Fruit fly (Drosophila melanogaster): Measurements from ENCODE around the gene CG7884.

Gene CG7884

DNA sequence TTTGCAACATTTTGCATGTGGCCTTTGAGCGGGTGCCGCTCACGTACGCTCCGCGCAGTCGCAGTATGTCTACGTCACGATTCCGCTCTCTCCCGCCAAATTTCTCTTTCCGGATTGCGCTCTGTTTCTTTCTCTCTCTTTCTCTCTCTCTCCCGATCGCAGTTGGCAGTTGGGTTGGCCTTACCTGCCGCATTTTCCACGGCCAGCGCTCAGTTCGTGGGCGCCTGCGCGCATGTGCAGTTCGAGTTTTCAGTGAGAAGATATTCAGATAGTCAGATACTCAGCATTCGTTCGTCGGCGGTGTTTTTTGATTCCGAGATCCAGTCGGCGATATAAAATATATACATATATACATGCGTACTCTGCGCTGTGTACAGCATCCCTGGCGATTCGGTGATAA, at the start of gene CG7884 (continued):
- TF ChIP-seq CG5953 (GFP tag; IDR thresholded peaks at IDR 0.05) (no peak), MBD-R2 (GFP tag; IDR thresholded peaks at IDR 0.05) (no peak), CG12236 (GFP tag; optimal IDR thresholded peaks at IDR 0.05) (no peak), Atf3 (GFP tag; optimal IDR thresholded peaks at IDR 0.05) (no peak), ara (GFP tag; IDR thresholded peaks at IDR 0.05) (0 out of 2 replicates have a peak, but pooled peaks have one; percentile 14), Dfd (GFP tag; optimal IDR thresholded peaks at IDR 0.05) (no peak), sima (GFP tag; optimal IDR thresholded peaks at IDR 0.05) (no peak), CG14441 (GFP tag; IDR thresholded peaks at IDR 0.05) (no peak), en (GFP tag; optimal IDR thresholded peaks at IDR 0.05) (no peak), E2f1 (GFP tag; IDR thresholded peaks at IDR 0.05) (peak; percentile 40; the same call in 1 of the 2 replicates), CG9437 (GFP tag; optimal IDR thresholded peaks at IDR 0.05) (no peak), CG2199 (GFP tag; IDR thresholded peaks at IDR 0.05) (0 out of 3 replicates have a peak, but pooled peaks have one; percentile 53), Camta (GFP tag; optimal IDR thresholded peaks at IDR 0.05) (no peak), Gug (GFP tag; IDR thresholded peaks at IDR 0.05) (no peak), Vsx1 (GFP tag; optimal IDR thresholded peaks at IDR 0.05) (no peak), ap (GFP tag; IDR thresholded peaks at IDR 0.05) (no peak), CG32532 (GFP tag; IDR thresholded peaks at IDR 0.05) (no peak), danr (GFP tag; IDR thresholded peaks at IDR 0.05) (no peak), gfzf (GFP tag; optimal IDR thresholded peaks at IDR 0.05) (no peak), hkb (optimal IDR thresholded peaks at IDR 0.05) (no peak), hkb (GFP tag; IDR thresholded peaks at IDR 0.05) (no peak), CG11093 (GFP tag; IDR thresholded peaks at IDR 0.05) (no peak), pan (optimal IDR thresholded peaks at IDR 0.05) (no peak), pan (GFP tag; optimal IDR thresholded peaks at IDR 0.05 in 1 of 2, IDR thresholded peaks at IDR 0.05 in 1 of 2) (no peak), usp (GFP tag; optimal IDR thresholded peaks at IDR 0.05) (no peak), sug (tag; optimal IDR thresholded peaks at IDR 0.05) (no peak), Sry-δ (GFP tag; optimal IDR thresholded peaks at IDR 0.05) (no peak), CG3163 (GFP tag; optimal IDR thresholded peaks at IDR 0.05) (no peak), vvl (GFP tag; IDR thresholded peaks at IDR 0.05) (peak; percentile 19; the same call in 1 of the 2 replicates), slbo (GFP tag; IDR thresholded peaks at IDR 0.05) (no peak), hth (optimal IDR thresholded peaks at IDR 0.05) (no peak), CG4707 (GFP tag; optimal IDR thresholded peaks at IDR 0.05) (no peak), HLH3B (GFP tag; IDR thresholded peaks at IDR 0.05) (no peak), CG18619 (GFP tag; optimal IDR thresholded peaks at IDR 0.05) (no peak), schlank (tag; optimal IDR thresholded peaks at IDR 0.05) (no peak), CG2120 (GFP tag; optimal IDR thresholded peaks at IDR 0.05) (no peak), CG17385 (GFP tag; optimal IDR thresholded peaks at IDR 0.05) (no peak), CG3726 (GFP tag; IDR thresholded peaks at IDR 0.05) (no peak), Mad (GFP tag; optimal IDR thresholded peaks at IDR 0.05) (no peak), aop (GFP tag; IDR thresholded peaks at IDR 0.05) (no peak), HLH54F (GFP tag; optimal IDR thresholded peaks at IDR 0.05) (no peak), grn (GFP tag; optimal IDR thresholded peaks at IDR 0.05) (peak; percentile 49), mirr (GFP tag; optimal IDR thresholded peaks at IDR 0.05) (no peak), CG9215 (GFP tag; IDR thresholded peaks at IDR 0.05) (no peak), CG11085 (GFP tag; IDR thresholded peaks at IDR 0.05) (no peak), Dek (tag; optimal IDR thresholded peaks at IDR 0.05) (no peak), dysf (GFP tag; IDR thresholded peaks at IDR 0.05) (no peak), Pdp1 (GFP tag; optimal IDR thresholded peaks at IDR 0.05) (no peak), Drgx (GFP tag; IDR thresholded peaks at IDR 0.05) (0 out of 2 replicates have a peak, but pooled peaks have one; percentile 13), NFAT (GFP tag; IDR thresholded peaks at IDR 0.05) (no peak), CG13624 (GFP tag; optimal IDR thresholded peaks at IDR 0.05) (no peak), Mrtf (GFP tag; IDR thresholded peaks at IDR 0.05) (no peak), CG14965 (GFP tag; optimal IDR thresholded peaks at IDR 0.05; ENCODE audit: borderline replicate concordance) (no peak), CG4360 (GFP tag; IDR thresholded peaks at IDR 0.05) (no peak), CG4730 (GFP tag; IDR thresholded peaks at IDR 0.05) (no peak)

Data from whole organism, embryonic.